Fruit fly (Drosophila melanogaster) whole organism, embryonic: ENCODE data around the gene Gr85a.

Experiments used
- Aef1 ChIP-seq: fragments of 200-800 bp; sonication (Bioruptor generic); IDR thresholded peaks from 3 replicates; pipeline ENCODE4 v1.3.6; 2022; ENCODE audit warnings: missing biosample characterization, missing genetic modification characterization
- B-H2 ChIP-seq: fragments of 200-800 bp; sonication (Bioruptor generic); optimal IDR thresholded peaks from 2 replicates; lab custom pipeline; 2018; ENCODE audit warnings: missing biosample characterization, mild to moderate bottlenecking, missing genetic modification characterization
- CG10431 ChIP-seq: fragments of 200-800 bp; sonication (Bioruptor generic); optimal IDR thresholded peaks from 3 replicates; lab custom pipeline; 2018; ENCODE audit warnings: missing biosample characterization, mild to moderate bottlenecking, missing genetic modification characterization
- CG11560 ChIP-seq: fragments of 200-800 bp; sonication (Bioruptor generic); IDR thresholded peaks from 3 replicates; pipeline ENCODE4 v1.3.6; 2022; ENCODE audit warnings: missing biosample characterization, missing genetic modification characterization
- CG12104 ChIP-seq: fragments of 200-800 bp; sonication (Bioruptor generic); optimal IDR thresholded peaks from 3 replicates; lab custom pipeline; 2016; ENCODE audit warnings: missing biosample characterization, missing genetic modification characterization
- CG13894 ChIP-seq: fragments of 200-800 bp; sonication (Bioruptor generic); optimal IDR thresholded peaks from 3 replicates; lab custom pipeline; 2018; ENCODE audit warnings: missing biosample characterization, mild to moderate bottlenecking, missing genetic modification characterization, moderate library complexity
- CG14667 ChIP-seq: fragments of 200-800 bp; sonication (Bioruptor generic); IDR thresholded peaks from 2 replicates; pipeline ENCODE4 v1.3.6; 2022; ENCODE audit warnings: missing biosample characterization, missing genetic modification characterization
- CG14860 ChIP-seq: fragments of 200-800 bp; sonication (Bioruptor generic); IDR thresholded peaks from 3 replicates; pipeline ENCODE4 v1.3.6; 2022; ENCODE audit warnings: missing biosample characterization, missing genetic modification characterization; ENCODE audit not compliant: partially characterized antibody
- CG15696 ChIP-seq: fragments of 200-800 bp; sonication (Bioruptor generic); optimal IDR thresholded peaks from 2 replicates; lab custom pipeline; 2019; ENCODE audit warnings: missing biosample characterization, mild to moderate bottlenecking, missing genetic modification characterization, moderate library complexity
- CG16813 ChIP-seq: fragments of 200-800 bp; sonication (Bioruptor generic); IDR thresholded peaks from 3 replicates; pipeline ENCODE4 v1.3.6; 2022; ENCODE audit warnings: missing biosample characterization, missing genetic modification characterization; ENCODE audit not compliant: partially characterized antibody
- CG18011 ChIP-seq: fragments of 200-800 bp; sonication (Bioruptor generic); optimal IDR thresholded peaks from 2 replicates; lab custom pipeline; 2017; ENCODE audit warnings: missing biosample characterization, missing genetic modification characterization, mild to moderate bottlenecking, moderate library complexity, missing genotype
- CG30020 ChIP-seq: fragments of 200-800 bp; optimal IDR thresholded peaks from 2 replicates; lab custom pipeline; 2019; ENCODE audit warnings: missing biosample characterization, mild to moderate bottlenecking, missing genetic modification characterization, moderate library complexity
- CG32532 ChIP-seq: fragments of 200-800 bp; sonication (Bioruptor generic); IDR thresholded peaks from 2 replicates; pipeline ENCODE4 v1.3.6; 2022; ENCODE audit warnings: missing biosample characterization, missing genetic modification characterization
- CG4617 ChIP-seq: fragments of 200-800 bp; sonication (Bioruptor generic); optimal IDR thresholded peaks from 3 replicates; lab custom pipeline; 2016; ENCODE audit warnings: missing biosample characterization, missing genetic modification characterization, borderline replicate concordance
- CG4820 ChIP-seq: fragments of 200-800 bp; sonication (Bioruptor generic); optimal IDR thresholded peaks from 3 replicates; lab custom pipeline; 2016; ENCODE audit warnings: missing biosample characterization, missing genetic modification characterization
- CG6254 ChIP-seq: fragments of 200-800 bp; sonication (Bioruptor generic); optimal IDR thresholded peaks from 3 replicates; lab custom pipeline; 2017; ENCODE audit warnings: mild to moderate bottlenecking, missing biosample characterization, missing genetic modification reagents, missing genetic modification characterization
- CG7556 ChIP-seq: fragments of 200-800 bp; sonication (Bioruptor generic); optimal IDR thresholded peaks from 2 replicates; lab custom pipeline; 2017; ENCODE audit warnings: missing biosample characterization, mild to moderate bottlenecking, missing genetic modification characterization
- CG7839 ChIP-seq: fragments of 200-800 bp; sonication (Bioruptor generic); optimal IDR thresholded peaks from 3 replicates; lab custom pipeline; 2018; ENCODE audit warnings: missing biosample characterization, mild to moderate bottlenecking, missing genetic modification characterization, moderate library complexity
- CG8290 ChIP-seq, 3 experiments: fragments of 200-800 bp; sonication (Bioruptor generic); optimal IDR thresholded peaks; 2 replicates each; lab custom pipeline; 2016 to 2019; ENCODE audit warnings: missing biosample characterization in 3 of 3, missing genetic modification characterization in 3 of 3, mild to moderate bottlenecking in 2 of 3, moderate library complexity in 1 of 3
- CG8388 ChIP-seq: fragments of 200-800 bp; sonication (Bioruptor generic); optimal IDR thresholded peaks from 2 replicates; lab custom pipeline; 2019; ENCODE audit warnings: missing biosample characterization, mild to moderate bottlenecking, missing genetic modification characterization, moderate library complexity
- CG9797 ChIP-seq: fragments of 200-800 bp; sonication (Bioruptor generic); optimal IDR thresholded peaks from 3 replicates; lab custom pipeline; 2018; ENCODE audit warnings: missing biosample characterization, mild to moderate bottlenecking, missing genetic modification characterization
- CG9817 ChIP-seq: fragments of 200-800 bp; sonication (Bioruptor generic); optimal IDR thresholded peaks from 2 replicates; lab custom pipeline; 2018; ENCODE audit warnings: missing biosample characterization, mild to moderate bottlenecking, missing genetic modification characterization, moderate library complexity
- Dp ChIP-seq: fragments of 200-800 bp; sonication (Bioruptor generic); optimal IDR thresholded peaks from 2 replicates; lab custom pipeline; 2018; ENCODE audit warnings: missing biosample characterization, mild to moderate bottlenecking, missing genetic modification characterization, moderate library complexity
- E2f2 ChIP-seq: fragments of 200-800 bp; sonication (Bioruptor generic); IDR thresholded peaks from 2 replicates; pipeline ENCODE4 v1.3.6; 2022; ENCODE audit warnings: missing biosample characterization, missing genetic modification characterization
- HmgZ ChIP-seq: fragments of 200-800 bp; sonication (Bioruptor generic); optimal IDR thresholded peaks from 2 replicates; lab custom pipeline; 2018; ENCODE audit warnings: missing biosample characterization, mild to moderate bottlenecking, missing genetic modification characterization
- Hsf ChIP-seq: fragments of 200-800 bp; sonication (Bioruptor generic); optimal IDR thresholded peaks from 3 replicates; lab custom pipeline; 2016; ENCODE audit warnings: missing biosample characterization, missing genetic modification characterization
- Pdp1 ChIP-seq, 2 experiments: fragments of 200-800 bp; sonication (Bioruptor generic); optimal IDR thresholded peaks; 3 replicates each; lab custom pipeline; 2016; ENCODE audit warnings: missing biosample characterization in 2 of 2, missing genetic modification characterization in 2 of 2, mild to moderate bottlenecking in 1 of 2, moderate library complexity in 1 of 2
- Rfx ChIP-seq: fragments of 200-800 bp; sonication (Bioruptor generic); IDR thresholded peaks from 2 replicates; pipeline ENCODE4 v1.3.6; 2022; ENCODE audit warnings: missing biosample characterization, missing genetic modification characterization
- Sin3A ChIP-seq: fragments of >200 bp; optimal IDR thresholded peaks from 2 replicates; lab custom pipeline; 2018
- Sry-δ ChIP-seq: fragments of 200-800 bp; sonication (Bioruptor generic); optimal IDR thresholded peaks from 2 replicates; lab custom pipeline; 2016; ENCODE audit warnings: missing biosample characterization, missing genetic modification characterization
- Trl ChIP-seq, 3 experiments: fragments of >200 bp in 2 of 3; fragments of 200-800 bp in 1 of 3; sonication (Bioruptor generic) in 1 of 3; optimal IDR thresholded peaks; 2 replicates in 1 of 3; 3 replicates in 2 of 3; lab custom pipeline; 2016 to 2017; ENCODE audit warnings: missing biosample characterization in 1 of 3, missing genetic modification characterization in 1 of 3
- YL-1 ChIP-seq: fragments of 200-800 bp; sonication (Bioruptor generic); optimal IDR thresholded peaks from 3 replicates; lab custom pipeline; 2017; ENCODE audit warnings: missing biosample characterization, mild to moderate bottlenecking, missing genetic modification characterization
- ara ChIP-seq: fragments of 200-800 bp; sonication (Bioruptor generic); IDR thresholded peaks from 2 replicates; pipeline ENCODE4 v1.3.6; 2022; ENCODE audit warnings: missing biosample characterization, missing genetic modification characterization
- bbx ChIP-seq: fragments of 200-800 bp; sonication (Bioruptor generic); IDR thresholded peaks from 2 replicates; pipeline ENCODE4 v1.3.6; 2022; ENCODE audit warnings: missing biosample characterization, missing genetic modification characterization; ENCODE audit not compliant: partially characterized antibody
- cg ChIP-seq: fragments of 200-800 bp; sonication (Bioruptor generic); optimal IDR thresholded peaks from 3 replicates; lab custom pipeline; 2019; ENCODE audit warnings: missing biosample characterization, mild to moderate bottlenecking, missing genetic modification characterization, moderate library complexity
- chn ChIP-seq: fragments of 200-800 bp; sonication (Bioruptor generic); optimal IDR thresholded peaks from 2 replicates; lab custom pipeline; 2016; ENCODE audit warnings: missing biosample characterization, missing genetic modification characterization
- dm ChIP-seq: fragments of 200-800 bp; sonication (Bioruptor generic); optimal IDR thresholded peaks from 3 replicates; lab custom pipeline; 2016; ENCODE audit warnings: missing biosample characterization, missing genetic modification characterization
- ind ChIP-seq: fragments of 200-800 bp; sonication (Bioruptor generic); optimal IDR thresholded peaks from 3 replicates; lab custom pipeline; 2016; ENCODE audit warnings: missing biosample characterization, missing genetic modification characterization
- kni ChIP-seq: fragments of 200-800 bp; sonication (Bioruptor generic); optimal IDR thresholded peaks from 3 replicates; lab custom pipeline; 2017; ENCODE audit warnings: mild to moderate bottlenecking, missing biosample characterization, missing genetic modification reagents, missing genetic modification characterization
- lmd ChIP-seq: fragments of 200-800 bp; sonication (Bioruptor generic); IDR thresholded peaks from 2 replicates; pipeline ENCODE4 v1.3.6; 2022; ENCODE audit warnings: missing biosample characterization, missing genetic modification characterization
- nerfin-1 ChIP-seq: fragments of 200-800 bp; sonication (Bioruptor generic); optimal IDR thresholded peaks from 3 replicates; lab custom pipeline; 2019; ENCODE audit warnings: missing biosample characterization, mild to moderate bottlenecking, missing genetic modification characterization, moderate library complexity
- onecut ChIP-seq: fragments of 200-800 bp; sonication (Bioruptor generic); IDR thresholded peaks from 2 replicates; pipeline ENCODE4 v1.3.6; 2022; ENCODE audit warnings: missing biosample characterization, missing genetic modification characterization
- pfk ChIP-seq: fragments of 200-800 bp; sonication (Bioruptor generic); optimal IDR thresholded peaks from 2 replicates; lab custom pipeline; 2018; ENCODE audit warnings: missing biosample characterization, mild to moderate bottlenecking, missing genetic modification characterization, moderate library complexity
- pita ChIP-seq: fragments of 200-800 bp; sonication (Bioruptor generic); optimal IDR thresholded peaks from 2 replicates; lab custom pipeline; 2017; ENCODE audit warnings: missing biosample characterization, mild to moderate bottlenecking, missing genetic modification characterization
- pum ChIP-seq: fragments of 200-800 bp; sonication (Bioruptor generic); optimal IDR thresholded peaks from 2 replicates; lab custom pipeline; 2016; ENCODE audit warnings: missing biosample characterization, missing genetic modification characterization
- slp2 ChIP-seq: fragments of 200-800 bp; sonication (Bioruptor generic); optimal IDR thresholded peaks from 2 replicates; lab custom pipeline; 2016; ENCODE audit warnings: missing biosample characterization, missing genetic modification characterization
- trem ChIP-seq: fragments of 200-800 bp; optimal IDR thresholded peaks from 3 replicates; lab custom pipeline; 2019; ENCODE audit warnings: missing biosample characterization, mild to moderate bottlenecking, missing genetic modification characterization, moderate library complexity

The Gr85a gene

dm6 chr3R:9985585-9986393 lies 10.8 kb downstream of the Gr85a start, which contains the start of gene Art4 (continued):
- TF ChIP-seq ara (GFP tag; lab: Robert Waterston, UW) (no peak), nerfin-1 (tag; lab: Kevin White, UChicago) (peak; percentile 10), CG4820 (GFP tag; lab: Kevin White, UChicago) (peak; percentile 17), Trl (optimal IDR thresholded peaks at IDR 0.05; lab: Kevin White, UChicago) (no peak), Trl (GFP tag; optimal IDR thresholded peaks at IDR 0.05; lab: Kevin White, UChicago) (peak; percentile 46), kni (peak; percentile 26), Dp (peak; percentile 56), CG30020 (tag; lab: Kevin White, UChicago) (peak; percentile 43), cg (peak; percentile 82), lmd (GFP tag; lab: Robert Waterston, UW) (no peak), Pdp1 (GFP tag; optimal IDR thresholded peaks at IDR 0.05; lab: Kevin White, UChicago) (peak; percentile 24 to 31), CG7839 (tag; lab: Kevin White, UChicago) (peak; percentile 31), CG7556 (peak; percentile 24), Hsf (GFP tag; lab: Kevin White, UChicago) (peak; percentile 1), slp2 (GFP tag; lab: Kevin White, UChicago) (no peak), CG8290 (GFP tag; optimal IDR thresholded peaks at IDR 0.05; lab: Kevin White, UChicago) (peak; percentile 46), CG8290 (tag; optimal IDR thresholded peaks at IDR 0.05; lab: Kevin White, UChicago) (no peak), HmgZ (tag; lab: Kevin White, UChicago) (peak; percentile 50), CG13894 (tag; lab: Kevin White, UChicago) (peak; percentile 25), onecut (GFP tag; lab: Robert Waterston, UW) (peak; percentile 86), Aef1 (GFP tag; lab: Robert Waterston, UW) (0 out of 3 replicates have a peak, but pooled peaks have one; percentile 15), CG4617 (GFP tag; lab: Kevin White, UChicago) (peak; percentile 21), CG10431 (GFP tag; lab: Kevin White, UChicago) (peak; percentile 1), CG15696 (peak; percentile 46), CG16813 (GFP tag; lab: Robert Waterston, UW) (peak; percentile 70), CG14667 (GFP tag; lab: Robert Waterston, UW) (no peak), dm (GFP tag; lab: Kevin White, UChicago) (peak; percentile 50), CG18011 (GFP tag; lab: Kevin White, UChicago) (no peak), pfk (GFP tag; lab: Kevin White, UChicago) (peak; percentile 18), chn (GFP tag; lab: Kevin White, UChicago) (peak; percentile 24), CG6254 (peak; percentile 39), CG8388 (GFP tag; lab: Kevin White, UChicago) (peak; percentile 12), pita (peak; percentile 79), ind (peak; percentile 38), CG14860 (GFP tag; lab: Robert Waterston, UW) (peak; percentile 44; the same call in 1 of the 3 replicates), E2f2 (GFP tag; lab: Robert Waterston, UW) (peak; percentile 35; the same call in 1 of the 2 replicates), YL-1 (GFP tag; lab: Kevin White, UChicago) (peak; percentile 74), CG11560 (tag; lab: Robert Waterston, UW) (0 out of 3 replicates have a peak, but pooled peaks have one; percentile 26), Sry-δ (GFP tag; lab: Kevin White, UChicago) (peak; percentile 95), trem (tag; lab: Kevin White, UChicago) (peak; percentile 86), B-H2 (GFP tag; lab: Kevin White, UChicago) (peak; percentile 1), CG9797 (GFP tag; lab: Kevin White, UChicago) (peak; percentile 41), Rfx (GFP tag; lab: Robert Waterston, UW) (peak; percentile 28; the same call in 1 of the 2 replicates), CG32532 (GFP tag; lab: Robert Waterston, UW) (0 out of 2 replicates have a peak, but pooled peaks have one; percentile 13), pum (peak; percentile 18), bbx (GFP tag; lab: Robert Waterston, UW) (peak; percentile 56), Sin3A (lab: Kevin White, UChicago) (peak; percentile 90), CG12104 (GFP tag; lab: Kevin White, UChicago) (no peak), CG9817 (peak; percentile 37)
